Worm (Caenorhabditis elegans) whole organism, young adult: ENCODE measurements around the gene ZC513.3.

ENCODE experiments used
- B0336.3 ChIP-seq: fragments of 200-800 bp; sonication (Bioruptor generic); IDR thresholded peaks from 2 replicates; pipeline ENCODE4 v1.3.6; 2022; ENCODE audit warnings: missing genetic modification characterization, missing compliant biosample characterization
- F22D6.2 ChIP-seq: sonication (generic microtip); optimal IDR thresholded peaks from 2 replicates; lab custom pipeline; 2016; ENCODE audit warnings: mild to moderate bottlenecking, missing genetic modification characterization, missing compliant biosample characterization
- attf-5 ChIP-seq: fragments of 200-800 bp; sonication (Bioruptor generic); optimal IDR thresholded peaks from 2 replicates; lab custom pipeline; 2018; ENCODE audit warnings: mild to moderate bottlenecking, missing genetic modification characterization, missing compliant biosample characterization
- efl-1 ChIP-seq: fragments of 150-350 bp; optimal IDR thresholded peaks from 2 replicates; lab custom pipeline; 2014; ENCODE audit warnings: missing biosample characterization, missing genetic modification reagents, missing genetic modification characterization
- egl-18 ChIP-seq: fragments of 200-800 bp; sonication (Bioruptor generic); IDR thresholded peaks from 2 replicates; pipeline ENCODE4 v1.3.6; 2022; ENCODE audit warnings: missing genetic modification reagents, missing genetic modification characterization, missing compliant biosample characterization
- egrh-3 ChIP-seq: fragments of 200-800 bp; sonication (Bioruptor generic); IDR thresholded peaks from 2 replicates; pipeline ENCODE4 v1.3.6; 2022; ENCODE audit warnings: missing genetic modification reagents, missing genetic modification characterization, missing compliant biosample characterization
- fkh-3 ChIP-seq: sonication (generic microtip); optimal IDR thresholded peaks from 2 replicates; lab custom pipeline; 2016; ENCODE audit warnings: mild to moderate bottlenecking, missing genetic modification characterization, missing compliant biosample characterization
- nhr-90 ChIP-seq: sonication (generic microtip); optimal IDR thresholded peaks from 2 replicates; lab custom pipeline; 2016; ENCODE audit warnings: missing genotype, mild to moderate bottlenecking, missing genetic modification characterization, missing compliant biosample characterization
- unc-130 ChIP-seq: sonication (generic microtip); optimal IDR thresholded peaks from 2 replicates; lab custom pipeline; 2016; ENCODE audit warnings: missing genetic modification reagents, missing genetic modification characterization, missing compliant biosample characterization

DNA sequence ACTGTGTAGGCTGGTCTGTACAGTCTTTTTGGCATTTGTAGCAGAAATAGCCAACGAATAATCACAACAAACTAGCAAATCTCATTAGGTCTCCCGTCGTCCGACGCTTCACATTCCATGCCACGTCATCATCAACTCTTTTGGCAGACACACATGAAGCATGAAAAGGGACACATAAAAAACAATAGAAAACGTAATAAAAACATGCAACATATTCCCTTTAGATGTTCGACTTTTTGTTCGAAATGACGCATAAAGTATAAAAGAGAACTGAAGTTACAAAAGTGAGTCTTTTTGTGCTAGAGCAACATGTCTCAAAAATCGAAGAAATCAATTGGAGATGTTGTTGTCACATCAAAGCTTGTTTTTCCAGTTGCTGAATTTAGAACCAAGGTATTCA, 5.0 kb downstream of the ZC513.3 start, which contains the start of gene sth-1:
- TF ChIP-seq egrh-3 (GFP tag; lab: Robert Waterston, UW): no peak
- no peak for TF ChIP-seq fkh-3 (tag; lab: Kevin White, UChicago)
- no peak for TF ChIP-seq attf-5
- TF ChIP-seq unc-130 (GFP tag; lab: Kevin White, UChicago): no peak
- no peak for TF ChIP-seq egl-18
- TF ChIP-seq efl-1 (GFP tag; lab: Kevin White, UChicago): no peak
- no peak for TF ChIP-seq F22D6.2 (tag; lab: Kevin White, UChicago)
- no peak for TF ChIP-seq nhr-90 (tag; lab: Kevin White, UChicago)
- no peak for TF ChIP-seq B0336.3 (GFP tag; lab: Robert Waterston, UW)
